Fruit fly (Drosophila melanogaster) whole organism, embryonic: ENCODE measurements around the gene CG9839.

Source experiments
- C15 ChIP-seq: fragments of 200-800 bp; sonication (Bioruptor generic); IDR thresholded peaks from 3 replicates; pipeline ENCODE4 v1.3.6; 2022; ENCODE audit warnings: missing biosample characterization, missing genetic modification characterization
- CG10321 ChIP-seq: fragments of 200-800 bp; sonication (Bioruptor generic); IDR thresholded peaks from 2 replicates; pipeline ENCODE4 v1.3.6; 2022; ENCODE audit warnings: missing biosample characterization, missing genetic modification characterization
- CG10543 ChIP-seq: fragments of 200-800 bp; sonication (Bioruptor generic); optimal IDR thresholded peaks from 3 replicates; lab custom pipeline; 2017; ENCODE audit warnings: missing biosample characterization, mild to moderate bottlenecking, missing genetic modification characterization, moderate library complexity
- CG10654 ChIP-seq: fragments of 200-800 bp; sonication (Bioruptor generic); optimal IDR thresholded peaks from 2 replicates; lab custom pipeline; 2016; ENCODE audit warnings: missing biosample characterization, missing genetic modification characterization
- CG10959 ChIP-seq: fragments of 200-800 bp; sonication (Bioruptor generic); IDR thresholded peaks from 2 replicates; pipeline ENCODE4 v1.3.6; 2022; ENCODE audit warnings: missing biosample characterization, missing genetic modification characterization
- CG10979 ChIP-seq: fragments of 200-800 bp; sonication (Bioruptor generic); optimal IDR thresholded peaks from 2 replicates; lab custom pipeline; 2018; ENCODE audit warnings: missing biosample characterization, mild to moderate bottlenecking, missing genetic modification characterization, moderate library complexity
- CG11696 ChIP-seq: fragments of 200-800 bp; sonication (Bioruptor generic); IDR thresholded peaks from 2 replicates; pipeline ENCODE4 v1.3.6; 2022; ENCODE audit warnings: missing biosample characterization, missing genetic modification characterization
- CG13296 ChIP-seq: fragments of 200-800 bp; sonication (Bioruptor generic); optimal IDR thresholded peaks from 3 replicates; lab custom pipeline; 2018; ENCODE audit warnings: missing biosample characterization, mild to moderate bottlenecking, missing genetic modification characterization
- CG14441 ChIP-seq: fragments of 200-800 bp; sonication (Bioruptor generic); IDR thresholded peaks from 2 replicates; pipeline ENCODE4 v1.3.6; 2022; ENCODE audit warnings: missing biosample characterization, missing genetic modification characterization
- CG1602 ChIP-seq: fragments of 200-800 bp; sonication (Bioruptor generic); optimal IDR thresholded peaks from 3 replicates; lab custom pipeline; 2016; ENCODE audit warnings: missing biosample characterization, missing genetic modification characterization
- CG1647 ChIP-seq: fragments of 200-800 bp; sonication (Bioruptor generic); optimal IDR thresholded peaks from 3 replicates; lab custom pipeline; 2016; ENCODE audit warnings: missing biosample characterization, missing genetic modification characterization
- CG16779 ChIP-seq: fragments of 200-800 bp; sonication (Bioruptor generic); IDR thresholded peaks from 2 replicates; pipeline ENCODE4 v1.3.6; 2022; ENCODE audit warnings: missing biosample characterization, missing genetic modification characterization
- CG18011 ChIP-seq: fragments of 200-800 bp; sonication (Bioruptor generic); optimal IDR thresholded peaks from 2 replicates; lab custom pipeline; 2017; ENCODE audit warnings: missing biosample characterization, missing genetic modification characterization, mild to moderate bottlenecking, moderate library complexity, missing genotype
- CG3065 ChIP-seq: fragments of 200-800 bp; sonication (Bioruptor generic); optimal IDR thresholded peaks from 2 replicates; lab custom pipeline; 2016; ENCODE audit warnings: missing biosample characterization, missing genetic modification characterization
- CG31365 ChIP-seq: fragments of 200-800 bp; sonication (Bioruptor generic); optimal IDR thresholded peaks from 2 replicates; lab custom pipeline; 2018; ENCODE audit warnings: missing biosample characterization, mild to moderate bottlenecking, missing genetic modification characterization
- CG32532 ChIP-seq: fragments of 200-800 bp; sonication (Bioruptor generic); IDR thresholded peaks from 2 replicates; pipeline ENCODE4 v1.3.6; 2022; ENCODE audit warnings: missing biosample characterization, missing genetic modification characterization
- CG3407 ChIP-seq: fragments of 200-800 bp; sonication (Bioruptor generic); optimal IDR thresholded peaks from 2 replicates; lab custom pipeline; 2018; ENCODE audit warnings: missing biosample characterization, mild to moderate bottlenecking, missing genetic modification characterization
- CG6813 ChIP-seq: fragments of 200-800 bp; sonication (Bioruptor generic); optimal IDR thresholded peaks from 2 replicates; lab custom pipeline; 2017; ENCODE audit warnings: missing biosample characterization, missing genetic modification characterization, mild to moderate bottlenecking, moderate library complexity, missing genetic modification reagents
- CG7839 ChIP-seq: fragments of 200-800 bp; sonication (Bioruptor generic); optimal IDR thresholded peaks from 3 replicates; lab custom pipeline; 2018; ENCODE audit warnings: missing biosample characterization, mild to moderate bottlenecking, missing genetic modification characterization, moderate library complexity
- CG8281 ChIP-seq: fragments of 200-800 bp; sonication (Bioruptor generic); optimal IDR thresholded peaks from 2 replicates; lab custom pipeline; 2018; ENCODE audit warnings: missing biosample characterization, mild to moderate bottlenecking, missing genetic modification characterization, moderate library complexity
- CG9215 ChIP-seq: fragments of 200-800 bp; sonication (Bioruptor generic); IDR thresholded peaks from 2 replicates; pipeline ENCODE4 v1.3.6; 2022; ENCODE audit warnings: missing biosample characterization, missing genetic modification characterization
- CG9437 ChIP-seq: fragments of 200-800 bp; sonication (Bioruptor generic); optimal IDR thresholded peaks from 2 replicates; lab custom pipeline; 2018; ENCODE audit warnings: missing biosample characterization, mild to moderate bottlenecking, missing genetic modification characterization
- CG9817 ChIP-seq: fragments of 200-800 bp; sonication (Bioruptor generic); optimal IDR thresholded peaks from 2 replicates; lab custom pipeline; 2018; ENCODE audit warnings: missing biosample characterization, mild to moderate bottlenecking, missing genetic modification characterization, moderate library complexity
- CG9932 ChIP-seq: fragments of 200-800 bp; sonication (Bioruptor generic); IDR thresholded peaks from 2 replicates; pipeline ENCODE4 v1.3.6; 2022; ENCODE audit warnings: missing biosample characterization, missing genetic modification characterization
- CoRest ChIP-seq: fragments of 200-800 bp; sonication (Bioruptor generic); optimal IDR thresholded peaks from 3 replicates; lab custom pipeline; 2018; ENCODE audit warnings: missing biosample characterization, mild to moderate bottlenecking, missing genetic modification characterization, moderate library complexity
- HLH3B ChIP-seq: fragments of 200-800 bp; sonication (Bioruptor generic); IDR thresholded peaks from 2 replicates; pipeline ENCODE4 v1.3.6; 2022; ENCODE audit warnings: missing biosample characterization, missing genetic modification characterization
- Hey ChIP-seq: fragments of 200-800 bp; sonication (Bioruptor generic); optimal IDR thresholded peaks from 3 replicates; lab custom pipeline; 2018; ENCODE audit warnings: missing biosample characterization, mild to moderate bottlenecking, missing genetic modification characterization
- Hsf ChIP-seq: fragments of 200-800 bp; sonication (Bioruptor generic); optimal IDR thresholded peaks from 3 replicates; lab custom pipeline; 2016; ENCODE audit warnings: missing biosample characterization, missing genetic modification characterization
- MBD-R2 ChIP-seq: fragments of 200-800 bp; sonication (Bioruptor generic); IDR thresholded peaks from 2 replicates; pipeline ENCODE4 v1.3.6; 2022; ENCODE audit warnings: missing biosample characterization, missing genetic modification characterization
- Mrtf ChIP-seq: fragments of 200-800 bp; sonication (Bioruptor generic); IDR thresholded peaks from 3 replicates; pipeline ENCODE4 v1.3.6; 2022; ENCODE audit warnings: missing biosample characterization, missing genetic modification characterization
- Optix ChIP-seq: fragments of 200-800 bp; sonication (Bioruptor generic); IDR thresholded peaks from 3 replicates; pipeline ENCODE4 v1.3.6; 2022; ENCODE audit warnings: missing biosample characterization, missing genetic modification characterization
- Poxn ChIP-seq: fragments of 200-800 bp; sonication (Bioruptor generic); IDR thresholded peaks from 2 replicates; pipeline ENCODE4 v1.3.6; 2022; ENCODE audit warnings: missing biosample characterization, missing genetic modification characterization
- Six4 ChIP-seq: fragments of 200-800 bp; sonication (Bioruptor generic); optimal IDR thresholded peaks from 2 replicates; lab custom pipeline; 2016; ENCODE audit warnings: missing biosample characterization, missing genetic modification characterization
- bowl ChIP-seq: fragments of 200-800 bp; sonication (Bioruptor generic); IDR thresholded peaks from 2 replicates; pipeline ENCODE4 v1.3.6; 2022; ENCODE audit warnings: missing biosample characterization, missing genetic modification characterization
- bsh ChIP-seq, 2 experiments: fragments of 200-800 bp; sonication (Bioruptor generic); optimal IDR thresholded peaks; 2 replicates each; lab custom pipeline; 2017 to 2018; ENCODE audit warnings: mild to moderate bottlenecking in 2 of 2, missing biosample characterization in 2 of 2, missing genetic modification characterization in 2 of 2, moderate library complexity in 1 of 2
- cg ChIP-seq: fragments of 200-800 bp; sonication (Bioruptor generic); optimal IDR thresholded peaks from 3 replicates; lab custom pipeline; 2019; ENCODE audit warnings: missing biosample characterization, mild to moderate bottlenecking, missing genetic modification characterization, moderate library complexity
- crc ChIP-seq: fragments of 200-800 bp; sonication (Bioruptor generic); optimal IDR thresholded peaks from 2 replicates; lab custom pipeline; 2016; ENCODE audit warnings: missing biosample characterization, missing genetic modification characterization
- disco-r ChIP-seq: fragments of 200-800 bp; sonication (Bioruptor generic); optimal IDR thresholded peaks from 2 replicates; lab custom pipeline; 2016; ENCODE audit warnings: missing biosample characterization, missing genetic modification characterization
- ham ChIP-seq: fragments of 200-800 bp; sonication (Bioruptor generic); IDR thresholded peaks from 2 replicates; pipeline ENCODE4 v1.3.6; 2022; ENCODE audit warnings: missing biosample characterization, missing genetic modification characterization
- her ChIP-seq: fragments of 200-800 bp; sonication (Bioruptor generic); optimal IDR thresholded peaks from 2 replicates; lab custom pipeline; 2016; ENCODE audit warnings: missing biosample characterization, missing genetic modification characterization
- lab ChIP-seq: fragments of 200-800 bp; sonication (Bioruptor generic); optimal IDR thresholded peaks from 3 replicates; lab custom pipeline; 2017; ENCODE audit warnings: missing biosample characterization, missing genetic modification characterization, mild to moderate bottlenecking, moderate library complexity, missing genetic modification reagents
- maf-S ChIP-seq: fragments of 200-800 bp; sonication (Bioruptor generic); optimal IDR thresholded peaks from 2 replicates; lab custom pipeline; 2016; ENCODE audit warnings: missing biosample characterization, missing genetic modification characterization
- nerfin-2 ChIP-seq: fragments of 200-800 bp; sonication (Bioruptor generic); IDR thresholded peaks from 2 replicates; pipeline ENCODE4 v1.3.6; 2022; ENCODE audit warnings: missing biosample characterization, missing genetic modification characterization; ENCODE audit not compliant: partially characterized antibody
- odd ChIP-seq: fragments of 200-800 bp; sonication (Bioruptor generic); optimal IDR thresholded peaks from 2 replicates; lab custom pipeline; 2017; ENCODE audit warnings: missing biosample characterization, mild to moderate bottlenecking, missing genetic modification characterization
- org-1 ChIP-seq: fragments of 200-800 bp; sonication (Bioruptor generic); optimal IDR thresholded peaks from 2 replicates; lab custom pipeline; 2017; ENCODE audit warnings: missing biosample characterization, missing genetic modification characterization
- pum ChIP-seq: fragments of 200-800 bp; sonication (Bioruptor generic); optimal IDR thresholded peaks from 2 replicates; lab custom pipeline; 2016; ENCODE audit warnings: missing biosample characterization, missing genetic modification characterization
- pzg ChIP-seq: fragments of 200-800 bp; sonication (Bioruptor generic); optimal IDR thresholded peaks from 3 replicates; lab custom pipeline; 2018; ENCODE audit warnings: missing biosample characterization, mild to moderate bottlenecking, missing genetic modification characterization, moderate library complexity
- sim ChIP-seq: fragments of 200-800 bp; sonication (Bioruptor generic); IDR thresholded peaks from 2 replicates; pipeline ENCODE4 v1.3.6; 2022; ENCODE audit warnings: missing biosample characterization, missing genetic modification characterization
- sna ChIP-seq: fragments of 200-800 bp; sonication (Bioruptor generic); IDR thresholded peaks from 2 replicates; pipeline ENCODE4 v1.3.6; 2022; ENCODE audit warnings: missing biosample characterization, missing genetic modification characterization; ENCODE audit not compliant: partially characterized antibody
- tx ChIP-seq: fragments of 200-800 bp; sonication (Bioruptor generic); optimal IDR thresholded peaks from 2 replicates; lab custom pipeline; 2016; ENCODE audit warnings: missing biosample characterization, missing genetic modification characterization
- wor ChIP-seq: fragments of 200-800 bp; sonication (Bioruptor generic); IDR thresholded peaks from 2 replicates; pipeline ENCODE4 v1.3.6; 2022; ENCODE audit warnings: missing biosample characterization, missing genetic modification characterization

Gene CG9839

dm6 chr3R:8819551-8820057 lies 14.0 kb upstream of the CG9839 start (continued):
- TF ChIP-seq crc (GFP tag; lab: Kevin White, UChicago) = no peak
- TF ChIP-seq CG32532 = peak; percentile 33; the same call in 1 of the 2 replicates
- TF ChIP-seq sim (GFP tag; lab: Robert Waterston, UW) = no peak
- TF ChIP-seq her (GFP tag; lab: Kevin White, UChicago) = peak; percentile 28
- TF ChIP-seq CG1647 = peak; percentile 54
- TF ChIP-seq CG10321 (GFP tag; lab: Robert Waterston, UW) = no peak
- no peak for TF ChIP-seq Mrtf
- TF ChIP-seq lab (GFP tag; lab: Kevin White, UChicago) = peak; percentile 66
- TF ChIP-seq CG10654 (GFP tag; lab: Kevin White, UChicago) = no peak
- TF ChIP-seq CG9437 (GFP tag; lab: Kevin White, UChicago) = peak; percentile 96
- TF ChIP-seq Optix = 0 out of 3 replicates have a peak, but pooled peaks have one; percentile 17
- 0 out of 2 replicates have a peak, but pooled peaks have one; percentile 38 for TF ChIP-seq CG16779 (GFP tag; lab: Robert Waterston, UW)
- no peak for TF ChIP-seq CG1602
- no peak for TF ChIP-seq CG7839 (tag; lab: Kevin White, UChicago)
- no peak for TF ChIP-seq disco-r (GFP tag; lab: Kevin White, UChicago)
- TF ChIP-seq MBD-R2 (GFP tag; lab: Robert Waterston, UW) = peak; percentile 13; the same call in 1 of the 2 replicates
- TF ChIP-seq CG18011 (GFP tag; lab: Kevin White, UChicago) = peak; percentile 3
- peak; percentile 84 for TF ChIP-seq CG11696
- TF ChIP-seq bowl (GFP tag; lab: Robert Waterston, UW) = no peak
- TF ChIP-seq ham = no peak
- TF ChIP-seq bsh (GFP tag; optimal IDR thresholded peaks at IDR 0.05; lab: Kevin White, UChicago) = peak in 1 of 2 experiments; percentile 27
- no peak for TF ChIP-seq wor
- TF ChIP-seq CG14441 = no peak
- TF ChIP-seq maf-S (GFP tag; lab: Kevin White, UChicago) = peak; percentile 28
- TF ChIP-seq CG10959 (GFP tag; lab: Robert Waterston, UW) = no peak
- no peak for TF ChIP-seq CG3065 (GFP tag; lab: Kevin White, UChicago)
- TF ChIP-seq sna (GFP tag; lab: Robert Waterston, UW) = no peak
- no peak for TF ChIP-seq Hey (tag; lab: Kevin White, UChicago)
- peak; percentile 13 for TF ChIP-seq CG10979 (tag; lab: Kevin White, UChicago)
- TF ChIP-seq pum = no peak
- no peak for TF ChIP-seq CG9817 (tag; lab: Kevin White, UChicago)
- TF ChIP-seq odd = no peak
- peak; percentile 6 for TF ChIP-seq tx (GFP tag; lab: Kevin White, UChicago)
- no peak for TF ChIP-seq C15 (GFP tag; lab: Robert Waterston, UW)
- no peak for TF ChIP-seq CG8281 (tag; lab: Kevin White, UChicago)
- no peak for TF ChIP-seq CG31365
- no peak for TF ChIP-seq Hsf (GFP tag; lab: Kevin White, UChicago)
- TF ChIP-seq pzg (GFP tag; lab: Kevin White, UChicago) = peak; percentile 8
- TF ChIP-seq Poxn (GFP tag; lab: Robert Waterston, UW) = no peak
- TF ChIP-seq CoRest (tag; lab: Kevin White, UChicago) = no peak
- peak; percentile 35 for TF ChIP-seq CG13296
- TF ChIP-seq HLH3B (GFP tag; lab: Robert Waterston, UW) = peak; percentile 14; the same call in 1 of the 2 replicates
- peak; percentile 7 for TF ChIP-seq CG6813 (GFP tag; lab: Kevin White, UChicago)
- TF ChIP-seq Six4 (GFP tag; lab: Kevin White, UChicago) = no peak
- no peak for TF ChIP-seq CG3407 (GFP tag; lab: Kevin White, UChicago)
- TF ChIP-seq org-1 (GFP tag; lab: Kevin White, UChicago) = peak; percentile 27
- TF ChIP-seq cg (GFP tag; lab: Kevin White, UChicago) = peak; percentile 86
- TF ChIP-seq nerfin-2 (GFP tag; lab: Robert Waterston, UW) = no peak
- TF ChIP-seq CG10543 = peak; percentile 48
- TF ChIP-seq CG9215 (GFP tag; lab: Robert Waterston, UW) = no peak
- TF ChIP-seq CG9932 (GFP tag; lab: Robert Waterston, UW) = peak; percentile 32; the same call in 1 of the 2 replicates
